Worm (Caenorhabditis elegans): ENCODE data around the gene B0294.3.

DNA sequence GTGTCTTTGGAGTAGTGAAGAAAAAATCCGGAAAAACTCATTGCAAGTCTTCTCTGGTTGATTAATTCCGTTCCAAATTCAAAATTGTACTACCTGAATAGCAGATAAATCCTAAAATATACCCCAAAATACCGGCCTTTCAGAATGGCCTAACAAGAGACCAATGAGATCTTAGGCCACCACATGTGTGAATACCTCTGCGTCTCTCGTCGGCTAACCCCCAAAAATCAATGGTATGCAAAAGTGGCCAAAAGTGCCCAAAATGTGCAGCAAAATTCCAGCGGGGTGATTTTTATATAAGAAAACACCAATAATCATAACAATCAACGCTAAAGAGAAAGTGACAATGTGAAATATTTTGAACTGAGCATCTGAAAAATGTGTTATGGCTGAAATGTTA lies 38.4 kb upstream of the B0294.3 start, which contains the start of gene T26C11.9:
- TF ChIP-seq ama-1 (optimal IDR thresholded peaks at IDR 0.05) (no peak), tra-4 (tag; optimal IDR thresholded peaks at IDR 0.05) (no peak), ets-7 (tag; optimal IDR thresholded peaks at IDR 0.05) (no peak), scrt-1 (GFP tag; IDR thresholded peaks at IDR 0.05) (no peak), hmg-4 (GFP tag; optimal IDR thresholded peaks at IDR 0.05) (no peak), F13C5.2 (tag; optimal IDR thresholded peaks at IDR 0.05) (no peak), ceh-13 (GFP tag; optimal IDR thresholded peaks at IDR 0.05) (no peak), pes-1 (GFP tag; IDR thresholded peaks at IDR 0.05) (0 out of 2 replicates have a peak, but pooled peaks have one; percentile 7)

All from whole organism, early embryonic.